Worm (Caenorhabditis elegans) whole organism, L4/young adult: ENCODE data around the gene wht-6.

Experiments used
- W03F9.2 ChIP-seq: fragments of 150-350 bp; optimal IDR thresholded peaks from 2 replicates; lab custom pipeline; 2014; ENCODE audit warnings: missing biosample characterization, missing genetic modification characterization
- dao-5 ChIP-seq: sonication (generic microtip); optimal IDR thresholded peaks from 2 replicates; lab custom pipeline; 2016; ENCODE audit warnings: missing genotype, missing genetic modification characterization, moderate library complexity, missing compliant biosample characterization

DNA sequence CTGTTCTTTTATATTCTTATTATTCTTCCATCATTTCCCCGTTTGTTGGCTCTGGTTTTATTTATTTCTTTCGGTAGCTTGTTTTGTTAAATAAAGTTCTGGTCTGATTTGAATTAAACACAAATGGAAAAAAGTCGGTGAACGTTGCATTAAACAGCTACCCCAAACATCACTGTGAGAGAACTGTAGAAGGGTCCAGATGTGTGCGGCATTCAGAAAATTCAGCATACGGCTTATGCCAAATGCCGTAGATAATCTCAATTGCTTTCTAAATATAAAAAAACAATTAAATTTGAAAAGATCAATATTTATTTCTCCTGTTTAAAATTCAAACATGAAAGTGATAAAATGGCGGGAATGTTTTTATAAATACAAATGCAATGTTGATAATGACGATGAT, 31.7 kb upstream of the wht-6 start:
- TF ChIP-seq W03F9.2 (tag; lab: Kevin White, UChicago): no peak
- no peak for TF ChIP-seq dao-5 (tag; lab: Kevin White, UChicago)
